Worm (Caenorhabditis elegans): ENCODE results near the gene F47C12.8.

DNA sequence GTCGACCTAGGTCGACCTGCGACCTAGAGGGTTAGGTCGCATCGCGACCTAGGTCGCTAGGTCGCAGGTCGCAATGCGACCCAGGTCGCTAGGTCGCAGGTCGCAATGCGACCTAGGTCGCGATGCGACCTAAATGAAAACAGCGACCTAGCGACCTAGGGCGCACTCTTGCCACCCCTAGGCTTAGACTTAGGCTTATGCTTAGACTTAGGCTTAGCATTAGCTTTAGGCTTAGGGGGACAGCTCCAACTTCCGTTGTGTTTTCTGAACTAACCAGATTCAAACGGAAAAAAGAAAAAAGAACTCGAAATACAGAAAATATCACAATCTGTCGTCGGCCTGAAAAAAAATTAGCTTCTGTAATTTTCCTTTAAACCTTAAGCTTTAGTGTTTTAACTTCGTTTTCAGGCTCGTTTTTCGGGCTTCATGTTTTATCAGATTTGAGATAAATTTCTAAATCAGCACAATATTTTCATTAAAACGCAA, 16.0 kb upstream of the F47C12.8 start:
- TF ChIP-seq attf-4 (tag; optimal IDR thresholded peaks at IDR 0.05) (no peak), pqm-1 (tag; optimal IDR thresholded peaks at IDR 0.05) (no peak), snpc-4 (tag; optimal IDR thresholded peaks at IDR 0.05) (no peak), dve-1 (tag; optimal IDR thresholded peaks at IDR 0.05; ENCODE audit: insufficient read depth) (no peak), egl-27 (tag; optimal IDR thresholded peaks at IDR 0.05) (no peak), hmg-1.1 (GFP tag; IDR thresholded peaks at IDR 0.05) (no peak; the same call in 1 of the 2 replicates), nhr-11 (tag; optimal IDR thresholded peaks at IDR 0.05) (no peak), jun-1 (tag; optimal IDR thresholded peaks at IDR 0.05) (peak; percentile 26)
